Fruit fly (Drosophila melanogaster) whole organism, embryonic: ENCODE measurements around the gene ana1.

ENCODE experiments used
- Bgb ChIP-seq: fragments of 200-800 bp; sonication (Bioruptor generic); IDR thresholded peaks from 2 replicates; pipeline ENCODE4 v1.3.6; 2022; ENCODE audit warnings: missing biosample characterization, missing genetic modification characterization; ENCODE audit not compliant: partially characterized antibody
- Blimp-1 ChIP-seq: fragments of 200-800 bp; sonication (Bioruptor generic); optimal IDR thresholded peaks from 3 replicates; lab custom pipeline; 2018; ENCODE audit warnings: missing biosample characterization, missing genetic modification characterization, mild to moderate bottlenecking, moderate library complexity, missing genetic modification reagents
- BtbVII ChIP-seq: fragments of 200-800 bp; sonication (Bioruptor generic); optimal IDR thresholded peaks from 3 replicates; lab custom pipeline; 2017; ENCODE audit warnings: missing biosample characterization, mild to moderate bottlenecking, missing genetic modification characterization
- Bteb2 ChIP-seq: fragments of 200-800 bp; sonication (Bioruptor generic); optimal IDR thresholded peaks from 2 replicates; lab custom pipeline; 2016; ENCODE audit warnings: missing biosample characterization, missing genetic modification characterization
- CG1024 ChIP-seq: fragments of 200-800 bp; sonication (Bioruptor generic); IDR thresholded peaks from 2 replicates; pipeline ENCODE4 v1.3.6; 2022; ENCODE audit warnings: missing biosample characterization, missing genetic modification characterization
- CG10274 ChIP-seq: fragments of 200-800 bp; sonication (Bioruptor generic); optimal IDR thresholded peaks from 3 replicates; lab custom pipeline; 2017; ENCODE audit warnings: missing biosample characterization, mild to moderate bottlenecking, missing genetic modification characterization
- CG10979 ChIP-seq: fragments of 200-800 bp; sonication (Bioruptor generic); optimal IDR thresholded peaks from 2 replicates; lab custom pipeline; 2018; ENCODE audit warnings: missing biosample characterization, mild to moderate bottlenecking, missing genetic modification characterization, moderate library complexity
- CG11723 ChIP-seq: fragments of 200-800 bp; sonication (Bioruptor generic); optimal IDR thresholded peaks from 2 replicates; lab custom pipeline; 2017; ENCODE audit warnings: missing biosample characterization, mild to moderate bottlenecking, missing genetic modification characterization
- CG1602 ChIP-seq: fragments of 200-800 bp; sonication (Bioruptor generic); optimal IDR thresholded peaks from 3 replicates; lab custom pipeline; 2016; ENCODE audit warnings: missing biosample characterization, missing genetic modification characterization
- CG17361 ChIP-seq: fragments of 200-800 bp; sonication (Bioruptor generic); IDR thresholded peaks from 3 replicates; pipeline ENCODE4 v1.3.6; 2022; ENCODE audit warnings: missing biosample characterization, missing genetic modification characterization
- CG2116 ChIP-seq: fragments of 200-800 bp; sonication (Bioruptor generic); optimal IDR thresholded peaks from 3 replicates; lab custom pipeline; 2018; ENCODE audit warnings: missing biosample characterization, mild to moderate bottlenecking, missing genetic modification characterization
- CG2129 ChIP-seq: fragments of 200-800 bp; sonication (Bioruptor generic); IDR thresholded peaks from 2 replicates; pipeline ENCODE4 v1.3.6; 2022; ENCODE audit warnings: missing biosample characterization, missing genetic modification characterization; ENCODE audit not compliant: partially characterized antibody
- CG31441 ChIP-seq: fragments of 200-800 bp; sonication (Bioruptor generic); IDR thresholded peaks from 2 replicates; pipeline ENCODE4 v1.3.6; 2022; ENCODE audit warnings: missing biosample characterization, missing genetic modification characterization
- CG34422 ChIP-seq: fragments of 200-800 bp; sonication (Bioruptor generic); IDR thresholded peaks from 3 replicates; pipeline ENCODE4 v1.3.6; 2022; ENCODE audit warnings: missing biosample characterization, missing genetic modification characterization
- CG5245 ChIP-seq: fragments of 200-800 bp; sonication (Bioruptor generic); optimal IDR thresholded peaks from 3 replicates; lab custom pipeline; 2016; ENCODE audit warnings: missing biosample characterization, missing genetic modification characterization
- CG6765 ChIP-seq: fragments of 200-800 bp; sonication (Bioruptor generic); optimal IDR thresholded peaks from 3 replicates; lab custom pipeline; 2017; ENCODE audit warnings: missing biosample characterization, mild to moderate bottlenecking, missing genetic modification characterization
- CG7839 ChIP-seq: fragments of 200-800 bp; sonication (Bioruptor generic); optimal IDR thresholded peaks from 3 replicates; lab custom pipeline; 2018; ENCODE audit warnings: missing biosample characterization, mild to moderate bottlenecking, missing genetic modification characterization, moderate library complexity
- CG8281 ChIP-seq: fragments of 200-800 bp; sonication (Bioruptor generic); optimal IDR thresholded peaks from 2 replicates; lab custom pipeline; 2018; ENCODE audit warnings: missing biosample characterization, mild to moderate bottlenecking, missing genetic modification characterization, moderate library complexity
- GATAe ChIP-seq: fragments of 200-800 bp; sonication (Bioruptor generic); conservative IDR thresholded peaks from 2 replicates; pipeline ENCODE4 v1.3.6; 2022; ENCODE audit warnings: missing biosample characterization, missing genetic modification characterization
- HLH3B ChIP-seq: fragments of 200-800 bp; sonication (Bioruptor generic); IDR thresholded peaks from 2 replicates; pipeline ENCODE4 v1.3.6; 2022; ENCODE audit warnings: missing biosample characterization, missing genetic modification characterization
- Hr78 ChIP-seq, 2 experiments: fragments of 200-800 bp in 1 of 2; fragments of >200 bp in 1 of 2; sonication (Bioruptor generic) in 1 of 2; optimal IDR thresholded peaks; 2 replicates each; lab custom pipeline; 2017 to 2019; ENCODE audit warnings: missing biosample characterization in 2 of 2, missing genetic modification characterization in 2 of 2, mild to moderate bottlenecking in 1 of 2, moderate library complexity in 1 of 2
- Lim3 ChIP-seq: fragments of 200-800 bp; sonication (Bioruptor generic); IDR thresholded peaks from 2 replicates; pipeline ENCODE4 v1.3.6; 2022; ENCODE audit warnings: missing biosample characterization, missing genetic modification characterization
- Mad ChIP-seq: fragments of 200-800 bp; sonication (Bioruptor generic); optimal IDR thresholded peaks from 2 replicates; lab custom pipeline; 2016; ENCODE audit warnings: missing biosample characterization, missing genetic modification characterization
- Max ChIP-seq: fragments of 200-800 bp; sonication (Bioruptor generic); optimal IDR thresholded peaks from 2 replicates; lab custom pipeline; 2016; ENCODE audit warnings: missing biosample characterization, mild to moderate bottlenecking, missing genetic modification characterization
- Meics ChIP-seq: fragments of 200-800 bp; sonication (Bioruptor generic); optimal IDR thresholded peaks from 2 replicates; lab custom pipeline; 2017; ENCODE audit warnings: missing biosample characterization, mild to moderate bottlenecking, missing genetic modification characterization
- Taf1 ChIP-seq: fragments of 200-800 bp; sonication (Bioruptor generic); IDR thresholded peaks from 2 replicates; pipeline ENCODE4 v1.3.6; 2022; ENCODE audit warnings: missing biosample characterization, missing genetic modification characterization
- Xrp1 ChIP-seq: fragments of 200-800 bp; sonication (Bioruptor generic); IDR thresholded peaks from 2 replicates; pipeline ENCODE4 v1.3.6; 2022; ENCODE audit warnings: missing biosample characterization, missing genetic modification characterization
- ab ChIP-seq: fragments of 200-800 bp; sonication (Bioruptor generic); optimal IDR thresholded peaks from 2 replicates; lab custom pipeline; 2016; ENCODE audit warnings: missing biosample characterization, missing genetic modification characterization
- ash1 ChIP-seq: fragments of 200-800 bp; sonication (Bioruptor generic); optimal IDR thresholded peaks from 2 replicates; lab custom pipeline; 2018; ENCODE audit warnings: missing biosample characterization, mild to moderate bottlenecking, missing genetic modification characterization
- bsh ChIP-seq, 2 experiments: fragments of 200-800 bp; sonication (Bioruptor generic); optimal IDR thresholded peaks; 2 replicates each; lab custom pipeline; 2017 to 2018; ENCODE audit warnings: mild to moderate bottlenecking in 2 of 2, missing biosample characterization in 2 of 2, missing genetic modification characterization in 2 of 2, moderate library complexity in 1 of 2
- croc ChIP-seq: fragments of 200-800 bp; sonication (Bioruptor generic); conservative IDR thresholded peaks from 3 replicates; pipeline ENCODE4 v1.3.6; 2022; ENCODE audit warnings: missing biosample characterization, missing genetic modification characterization
- da ChIP-seq: fragments of 200-800 bp; sonication (Bioruptor generic); optimal IDR thresholded peaks from 2 replicates; lab custom pipeline; 2016; ENCODE audit warnings: missing biosample characterization, missing genetic modification characterization
- dmrt11E ChIP-seq: fragments of 200-800 bp; sonication (Bioruptor generic); optimal IDR thresholded peaks from 3 replicates; lab custom pipeline; 2018; ENCODE audit warnings: missing biosample characterization, mild to moderate bottlenecking, missing genetic modification characterization, moderate library complexity
- fd102C ChIP-seq: fragments of 200-800 bp; sonication (Bioruptor generic); optimal IDR thresholded peaks from 2 replicates; lab custom pipeline; 2018; ENCODE audit warnings: missing biosample characterization, mild to moderate bottlenecking, missing genetic modification characterization, moderate library complexity
- fu2 ChIP-seq: fragments of 200-800 bp; sonication (Bioruptor generic); optimal IDR thresholded peaks from 2 replicates; lab custom pipeline; 2016; ENCODE audit warnings: missing biosample characterization, missing genetic modification characterization
- grn ChIP-seq: fragments of 200-800 bp; sonication (Bioruptor generic); optimal IDR thresholded peaks from 3 replicates; lab custom pipeline; 2017; ENCODE audit warnings: missing biosample characterization, missing genetic modification characterization
- hth ChIP-seq: fragments of >200 bp; optimal IDR thresholded peaks from 2 replicates; lab custom pipeline; 2017; ENCODE audit warnings: inconsistent platforms
- kay ChIP-seq: fragments of 200-800 bp; sonication (Bioruptor generic); optimal IDR thresholded peaks from 2 replicates; lab custom pipeline; 2016; ENCODE audit warnings: missing biosample characterization, missing genetic modification characterization
- klu ChIP-seq: fragments of 200-800 bp; sonication (Bioruptor generic); IDR thresholded peaks from 2 replicates; pipeline ENCODE4 v1.3.6; 2022; ENCODE audit warnings: missing biosample characterization, missing genetic modification characterization
- knrl ChIP-seq: fragments of 200-800 bp; sonication (Bioruptor generic); IDR thresholded peaks from 3 replicates; pipeline ENCODE4 v1.3.6; 2022; ENCODE audit warnings: missing biosample characterization, missing genetic modification characterization; ENCODE audit not compliant: partially characterized antibody
- lab ChIP-seq: fragments of 200-800 bp; sonication (Bioruptor generic); optimal IDR thresholded peaks from 3 replicates; lab custom pipeline; 2017; ENCODE audit warnings: missing biosample characterization, missing genetic modification characterization, mild to moderate bottlenecking, moderate library complexity, missing genetic modification reagents
- lilli ChIP-seq: fragments of 200-800 bp; sonication (Bioruptor generic); optimal IDR thresholded peaks from 3 replicates; lab custom pipeline; 2016; ENCODE audit warnings: missing biosample characterization, missing genetic modification characterization
- mirr ChIP-seq: fragments of 200-800 bp; sonication (Bioruptor generic); optimal IDR thresholded peaks from 3 replicates; lab custom pipeline; 2018; ENCODE audit warnings: missing biosample characterization, mild to moderate bottlenecking, missing genetic modification characterization
- pan ChIP-seq, 4 experiments: fragments of >200 bp in 3 of 4; fragments of 200-800 bp in 1 of 4; sonication (Bioruptor generic) in 1 of 4; optimal IDR thresholded peaks in 3 of 4; IDR thresholded peaks in 1 of 4; 2 replicates each; pipeline versions ENCODE4 v1.3.6 to Lab custom; 2017 to 2022; ENCODE audit warnings: missing biosample characterization in 2 of 4, missing genetic modification characterization in 2 of 4, mixed read lengths in 1 of 4
- row ChIP-seq: fragments of 200-800 bp; sonication (Bioruptor generic); IDR thresholded peaks from 3 replicates; pipeline ENCODE4 v1.3.6; 2022; ENCODE audit warnings: missing biosample characterization, missing genetic modification characterization
- salm ChIP-seq: fragments of 200-800 bp; sonication (Bioruptor generic); optimal IDR thresholded peaks from 2 replicates; lab custom pipeline; 2018; ENCODE audit warnings: missing biosample characterization, mild to moderate bottlenecking, missing genetic modification characterization
- seq ChIP-seq: fragments of 200-800 bp; sonication (Bioruptor generic); IDR thresholded peaks from 2 replicates; pipeline ENCODE4 v1.3.6; 2022; ENCODE audit warnings: missing biosample characterization, missing genetic modification characterization
- tx ChIP-seq: fragments of 200-800 bp; sonication (Bioruptor generic); optimal IDR thresholded peaks from 2 replicates; lab custom pipeline; 2016; ENCODE audit warnings: missing biosample characterization, missing genetic modification characterization
- unpg ChIP-seq: fragments of 200-800 bp; sonication (Bioruptor generic); optimal IDR thresholded peaks from 3 replicates; lab custom pipeline; 2018; ENCODE audit warnings: missing biosample characterization, mild to moderate bottlenecking, missing genetic modification characterization, moderate library complexity
- zfh1 ChIP-seq: fragments of 200-800 bp; sonication (Bioruptor generic); IDR thresholded peaks from 3 replicates; pipeline ENCODE4 v1.3.6; 2022; ENCODE audit warnings: missing biosample characterization, missing genetic modification characterization

ana1 gene

DNA sequence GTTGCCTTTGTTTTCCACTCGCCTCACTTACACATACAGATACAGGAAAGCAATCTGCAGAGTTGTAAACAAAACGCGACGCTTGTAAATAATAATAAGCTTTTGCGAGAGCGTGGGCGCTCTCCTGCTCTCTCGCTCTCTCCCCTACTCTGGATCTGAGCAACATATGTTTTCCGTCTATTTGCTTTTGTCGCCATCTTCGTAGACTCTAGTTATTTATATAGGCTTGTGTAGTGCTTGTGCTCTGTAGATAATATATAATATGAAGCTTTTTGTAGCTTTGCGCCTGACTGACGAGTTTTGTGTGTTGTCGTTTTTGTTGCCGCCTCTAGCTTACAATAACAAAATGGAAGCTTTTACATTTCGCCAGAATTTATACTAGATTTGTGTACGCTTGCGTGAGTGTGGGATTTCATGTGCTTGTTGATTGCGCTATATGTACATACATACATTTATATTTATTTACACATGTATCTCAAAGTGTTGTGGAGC is 35.4 kb downstream of the ana1 start (continued):
- TF ChIP-seq CG10979 (no peak), CG8281 (tag; lab: Kevin White, UChicago) (no peak), row (GFP tag; lab: Robert Waterston, UW) (peak; percentile 27; the same call in 1 of the 3 replicates), zfh1 (GFP tag; lab: Robert Waterston, UW) (no peak), bsh (GFP tag; optimal IDR thresholded peaks at IDR 0.05; lab: Kevin White, UChicago) (peak; percentile 45 to 55), CG2129 (GFP tag; lab: Robert Waterston, UW) (no peak), knrl (GFP tag; lab: Robert Waterston, UW) (no peak), fd102C (GFP tag; lab: Kevin White, UChicago) (no peak), seq (GFP tag; lab: Robert Waterston, UW) (peak; percentile 69; the same call in 1 of the 2 replicates), Meics (GFP tag; lab: Kevin White, UChicago) (peak; percentile 27), Mad (GFP tag; lab: Kevin White, UChicago) (peak; percentile 26), CG34422 (GFP tag; lab: Robert Waterston, UW) (peak; percentile 60; the same call in 1 of the 3 replicates), Lim3 (GFP tag; lab: Robert Waterston, UW) (no peak), CG11723 (GFP tag; lab: Kevin White, UChicago) (peak; percentile 38), Bgb (GFP tag; lab: Robert Waterston, UW) (no peak), tx (GFP tag; lab: Kevin White, UChicago) (no peak), CG7839 (tag; lab: Kevin White, UChicago) (no peak), grn (peak; percentile 49), pan (optimal IDR thresholded peaks at IDR 0.05; lab: Kevin White, UChicago) (no peak), pan (GFP tag; optimal IDR thresholded peaks at IDR 0.05 in 1 of 2, IDR thresholded peaks at IDR 0.05 in 1 of 2) (peak in 1 of 2 experiments; percentile 39), CG1602 (GFP tag; lab: Kevin White, UChicago) (peak; percentile 0), fu2 (no peak), CG2116 (peak; percentile 43), Blimp-1 (GFP tag; lab: Kevin White, UChicago) (peak; percentile 26), klu (GFP tag; lab: Robert Waterston, UW) (no peak), CG5245 (GFP tag; lab: Kevin White, UChicago) (no peak), GATAe (no peak), da (GFP tag; lab: Kevin White, UChicago) (no peak), Bteb2 (GFP tag; lab: Kevin White, UChicago) (no peak), Taf1 (GFP tag; lab: Robert Waterston, UW) (no peak; the same call in 1 of the 2 replicates), Max (peak; percentile 15), CG6765 (peak; percentile 69), lab (GFP tag; lab: Kevin White, UChicago) (peak; percentile 89), hth (no peak), CG17361 (peak; percentile 30; the same call in 1 of the 3 replicates), unpg (GFP tag; lab: Kevin White, UChicago) (peak; percentile 48), dmrt11E (peak; percentile 10), CG1024 (no peak), lilli (GFP tag; lab: Kevin White, UChicago) (peak; percentile 44), kay (GFP tag; lab: Kevin White, UChicago) (no peak), CG31441 (no peak), CG10274 (GFP tag; lab: Kevin White, UChicago) (no peak), ab (GFP tag; lab: Kevin White, UChicago) (no peak), BtbVII (peak; percentile 84), croc (GFP tag; lab: Robert Waterston, UW) (no peak), Hr78 (GFP tag; optimal IDR thresholded peaks at IDR 0.05; lab: Kevin White, UChicago) (peak in 1 of 2 experiments; percentile 26), salm (tag; lab: Kevin White, UChicago) (peak; percentile 66), Xrp1 (GFP tag; lab: Robert Waterston, UW) (no peak; the same call in none of the 2 replicates), ash1 (peak; percentile 5), mirr (peak; percentile 93), HLH3B (GFP tag; lab: Robert Waterston, UW) (peak; percentile 45; the same call in 1 of the 2 replicates)
